Fruit fly (Drosophila melanogaster) whole organism, embryonic: ENCODE measurements around the gene mon2.

Experiments
- Ada2b ChIP-seq: fragments of 200-800 bp; sonication (Bioruptor generic); IDR thresholded peaks from 2 replicates; pipeline ENCODE4 v1.3.6; 2022; ENCODE audit warnings: missing biosample characterization, missing genetic modification characterization
- Atf-2 ChIP-seq: fragments of 200-800 bp; sonication (Bioruptor generic); optimal IDR thresholded peaks from 2 replicates; lab custom pipeline; 2016; ENCODE audit warnings: missing biosample characterization, missing genetic modification characterization
- Bgb ChIP-seq: fragments of 200-800 bp; sonication (Bioruptor generic); IDR thresholded peaks from 2 replicates; pipeline ENCODE4 v1.3.6; 2022; ENCODE audit warnings: missing biosample characterization, missing genetic modification characterization; ENCODE audit not compliant: partially characterized antibody
- CG1024 ChIP-seq: fragments of 200-800 bp; sonication (Bioruptor generic); IDR thresholded peaks from 2 replicates; pipeline ENCODE4 v1.3.6; 2022; ENCODE audit warnings: missing biosample characterization, missing genetic modification characterization
- CG10431 ChIP-seq: fragments of 200-800 bp; sonication (Bioruptor generic); optimal IDR thresholded peaks from 3 replicates; lab custom pipeline; 2018; ENCODE audit warnings: missing biosample characterization, mild to moderate bottlenecking, missing genetic modification characterization
- CG10543 ChIP-seq: fragments of 200-800 bp; sonication (Bioruptor generic); optimal IDR thresholded peaks from 3 replicates; lab custom pipeline; 2017; ENCODE audit warnings: missing biosample characterization, mild to moderate bottlenecking, missing genetic modification characterization, moderate library complexity
- CG11085 ChIP-seq: fragments of 200-800 bp; sonication (Bioruptor generic); IDR thresholded peaks from 2 replicates; pipeline ENCODE4 v1.3.6; 2022; ENCODE audit warnings: missing biosample characterization, missing genetic modification characterization
- CG12769 ChIP-seq: fragments of 200-800 bp; sonication (Bioruptor generic); optimal IDR thresholded peaks from 2 replicates; lab custom pipeline; 2019; ENCODE audit warnings: missing biosample characterization, mild to moderate bottlenecking, missing genetic modification characterization, moderate library complexity
- CG13287 ChIP-seq: fragments of 200-800 bp; sonication (Bioruptor generic); IDR thresholded peaks from 2 replicates; pipeline ENCODE4 v1.3.6; 2022; ENCODE audit warnings: missing biosample characterization, missing genetic modification characterization; ENCODE audit not compliant: partially characterized antibody
- CG13894 ChIP-seq: fragments of 200-800 bp; sonication (Bioruptor generic); optimal IDR thresholded peaks from 3 replicates; lab custom pipeline; 2018; ENCODE audit warnings: missing biosample characterization, mild to moderate bottlenecking, missing genetic modification characterization, moderate library complexity
- CG17328 ChIP-seq: fragments of 200-800 bp; sonication (Bioruptor generic); IDR thresholded peaks from 2 replicates; pipeline ENCODE4 v1.3.6; 2022; ENCODE audit warnings: missing biosample characterization, missing genetic modification characterization
- CG32767 ChIP-seq: fragments of 200-800 bp; sonication (Bioruptor generic); IDR thresholded peaks from 2 replicates; pipeline ENCODE4 v1.3.6; 2022; ENCODE audit warnings: missing biosample characterization, missing genetic modification characterization
- CG7556 ChIP-seq: fragments of 200-800 bp; sonication (Bioruptor generic); optimal IDR thresholded peaks from 2 replicates; lab custom pipeline; 2017; ENCODE audit warnings: missing biosample characterization, mild to moderate bottlenecking, missing genetic modification characterization
- Camta ChIP-seq: fragments of 200-800 bp; sonication (Bioruptor generic); optimal IDR thresholded peaks from 2 replicates; lab custom pipeline; 2016; ENCODE audit warnings: missing biosample characterization, missing genetic modification characterization
- Chrac-16 ChIP-seq: fragments of 200-800 bp; sonication (Bioruptor generic); optimal IDR thresholded peaks from 3 replicates; lab custom pipeline; 2016; ENCODE audit warnings: missing biosample characterization, missing genetic modification characterization
- CoRest ChIP-seq: fragments of 200-800 bp; sonication (Bioruptor generic); optimal IDR thresholded peaks from 3 replicates; lab custom pipeline; 2018; ENCODE audit warnings: missing biosample characterization, mild to moderate bottlenecking, missing genetic modification characterization, moderate library complexity
- Dad ChIP-seq: fragments of 200-800 bp; sonication (Bioruptor generic); optimal IDR thresholded peaks from 3 replicates; lab custom pipeline; 2016; ENCODE audit warnings: missing biosample characterization, missing genetic modification characterization
- NC2β ChIP-seq: fragments of 200-800 bp; sonication (Bioruptor generic); optimal IDR thresholded peaks from 2 replicates; lab custom pipeline; 2016; ENCODE audit warnings: missing biosample characterization, missing genetic modification characterization
- Sin3A ChIP-seq: fragments of >200 bp; optimal IDR thresholded peaks from 2 replicates; lab custom pipeline; 2018
- Sox100B ChIP-seq: fragments of 200-800 bp; sonication (Bioruptor generic); optimal IDR thresholded peaks from 3 replicates; lab custom pipeline; 2018; ENCODE audit warnings: missing biosample characterization, mild to moderate bottlenecking, missing genetic modification characterization
- Sry-β ChIP-seq: fragments of 200-800 bp; sonication (Bioruptor generic); optimal IDR thresholded peaks from 2 replicates; lab custom pipeline; 2018; ENCODE audit warnings: missing biosample characterization, mild to moderate bottlenecking, missing genetic modification characterization, moderate library complexity
- Taf1 ChIP-seq: fragments of 200-800 bp; sonication (Bioruptor generic); IDR thresholded peaks from 2 replicates; pipeline ENCODE4 v1.3.6; 2022; ENCODE audit warnings: missing biosample characterization, missing genetic modification characterization
- Vsx1 ChIP-seq: fragments of 200-800 bp; sonication (Bioruptor generic); optimal IDR thresholded peaks from 2 replicates; lab custom pipeline; 2017; ENCODE audit warnings: missing biosample characterization, mild to moderate bottlenecking, missing genetic modification characterization, missing genetic modification reagents
- Xbp1 ChIP-seq: fragments of 200-800 bp; sonication (Bioruptor generic); optimal IDR thresholded peaks from 3 replicates; lab custom pipeline; 2016; ENCODE audit warnings: missing biosample characterization, mild to moderate bottlenecking, missing genetic modification characterization
- bcd ChIP-seq: fragments of 200-800 bp; sonication (Bioruptor generic); optimal IDR thresholded peaks from 2 replicates; lab custom pipeline; 2017; ENCODE audit warnings: missing biosample characterization, mild to moderate bottlenecking, missing genetic modification characterization
- chinmo ChIP-seq: fragments of 200-800 bp; sonication (Bioruptor generic); IDR thresholded peaks from 4 replicates; pipeline ENCODE4 v1.3.6; 2022; ENCODE audit warnings: missing biosample characterization, missing genetic modification characterization; ENCODE audit not compliant: partially characterized antibody
- chn ChIP-seq: fragments of 200-800 bp; sonication (Bioruptor generic); optimal IDR thresholded peaks from 2 replicates; lab custom pipeline; 2016; ENCODE audit warnings: missing biosample characterization, missing genetic modification characterization
- crc ChIP-seq: fragments of 200-800 bp; sonication (Bioruptor generic); optimal IDR thresholded peaks from 2 replicates; lab custom pipeline; 2016; ENCODE audit warnings: missing biosample characterization, missing genetic modification characterization
- crol ChIP-seq: fragments of 200-800 bp; sonication (Bioruptor generic); IDR thresholded peaks from 2 replicates; pipeline ENCODE4 v1.3.6; 2022; ENCODE audit warnings: missing biosample characterization, missing genetic modification characterization
- cwo ChIP-seq: fragments of 200-800 bp; sonication (Bioruptor generic); optimal IDR thresholded peaks from 3 replicates; lab custom pipeline; 2017; ENCODE audit warnings: missing biosample characterization, missing genetic modification characterization, mild to moderate bottlenecking, moderate library complexity, missing genetic modification reagents
- dimm ChIP-seq: fragments of 200-800 bp; sonication (Bioruptor generic); IDR thresholded peaks from 2 replicates; pipeline ENCODE4 v1.3.6; 2022; ENCODE audit warnings: missing biosample characterization, missing genetic modification characterization
- eve ChIP-seq, 2 experiments: fragments of >200 bp; optimal IDR thresholded peaks; 2 replicates each; lab custom pipeline; 2017; ENCODE audit warnings: missing biosample characterization in 2 of 2, missing genetic modification characterization in 2 of 2
- hkb ChIP-seq, 2 experiments: fragments of 200-800 bp in 1 of 2; fragments of >200 bp in 1 of 2; sonication (Bioruptor generic) in 1 of 2; IDR thresholded peaks in 1 of 2; optimal IDR thresholded peaks in 1 of 2; 2 replicates each; pipeline versions ENCODE4 v1.3.6 to Lab custom; 2017 to 2022; ENCODE audit warnings: missing biosample characterization in 1 of 2, missing genetic modification characterization in 1 of 2
- inv ChIP-seq: fragments of 200-800 bp; sonication (Bioruptor generic); IDR thresholded peaks from 2 replicates; pipeline ENCODE4 v1.3.6; 2022; ENCODE audit warnings: missing biosample characterization, missing genetic modification characterization; ENCODE audit not compliant: partially characterized antibody
- kay ChIP-seq: fragments of 200-800 bp; sonication (Bioruptor generic); optimal IDR thresholded peaks from 2 replicates; lab custom pipeline; 2016; ENCODE audit warnings: missing biosample characterization, missing genetic modification characterization
- nom ChIP-seq: fragments of 200-800 bp; sonication (Bioruptor generic); optimal IDR thresholded peaks from 2 replicates; lab custom pipeline; 2017; ENCODE audit warnings: missing biosample characterization, missing genetic modification characterization, mild to moderate bottlenecking, moderate library complexity, missing genetic modification reagents
- pzg ChIP-seq: fragments of 200-800 bp; sonication (Bioruptor generic); optimal IDR thresholded peaks from 3 replicates; lab custom pipeline; 2018; ENCODE audit warnings: missing biosample characterization, mild to moderate bottlenecking, missing genetic modification characterization, moderate library complexity
- scrt ChIP-seq: fragments of 200-800 bp; sonication (Bioruptor generic); optimal IDR thresholded peaks from 2 replicates; lab custom pipeline; 2018; ENCODE audit warnings: missing biosample characterization, mild to moderate bottlenecking, missing genetic modification characterization, moderate library complexity
- sd ChIP-seq: fragments of 200-800 bp; sonication (Bioruptor generic); optimal IDR thresholded peaks from 3 replicates; lab custom pipeline; 2018; ENCODE audit warnings: missing biosample characterization, mild to moderate bottlenecking, missing genetic modification characterization, moderate library complexity
- sens ChIP-seq: fragments of 200-800 bp; sonication (Bioruptor generic); peaks from one replicate; lab custom pipeline; 2016; ENCODE audit warnings: missing biosample characterization, missing genetic modification characterization
- sisA ChIP-seq: fragments of 200-800 bp; sonication (Bioruptor generic); IDR thresholded peaks from 2 replicates; pipeline ENCODE4 v1.3.6; 2022; ENCODE audit warnings: missing biosample characterization, missing genetic modification characterization
- sob ChIP-seq: fragments of 200-800 bp; sonication (Bioruptor generic); IDR thresholded peaks from 2 replicates; pipeline ENCODE4 v1.3.6; 2022; ENCODE audit warnings: missing biosample characterization, missing genetic modification characterization
- sug ChIP-seq: fragments of 200-800 bp; optimal IDR thresholded peaks from 2 replicates; lab custom pipeline; 2019; ENCODE audit warnings: missing biosample characterization, mild to moderate bottlenecking, missing genetic modification characterization, moderate library complexity
- twi ChIP-seq: fragments of 200-800 bp; optimal IDR thresholded peaks from 2 replicates; lab custom pipeline; 2019; ENCODE audit warnings: missing biosample characterization, mild to moderate bottlenecking, missing genetic modification characterization, moderate library complexity
- zfh1 ChIP-seq: fragments of 200-800 bp; sonication (Bioruptor generic); IDR thresholded peaks from 3 replicates; pipeline ENCODE4 v1.3.6; 2022; ENCODE audit warnings: missing biosample characterization, missing genetic modification characterization

mon2 gene

DNA sequence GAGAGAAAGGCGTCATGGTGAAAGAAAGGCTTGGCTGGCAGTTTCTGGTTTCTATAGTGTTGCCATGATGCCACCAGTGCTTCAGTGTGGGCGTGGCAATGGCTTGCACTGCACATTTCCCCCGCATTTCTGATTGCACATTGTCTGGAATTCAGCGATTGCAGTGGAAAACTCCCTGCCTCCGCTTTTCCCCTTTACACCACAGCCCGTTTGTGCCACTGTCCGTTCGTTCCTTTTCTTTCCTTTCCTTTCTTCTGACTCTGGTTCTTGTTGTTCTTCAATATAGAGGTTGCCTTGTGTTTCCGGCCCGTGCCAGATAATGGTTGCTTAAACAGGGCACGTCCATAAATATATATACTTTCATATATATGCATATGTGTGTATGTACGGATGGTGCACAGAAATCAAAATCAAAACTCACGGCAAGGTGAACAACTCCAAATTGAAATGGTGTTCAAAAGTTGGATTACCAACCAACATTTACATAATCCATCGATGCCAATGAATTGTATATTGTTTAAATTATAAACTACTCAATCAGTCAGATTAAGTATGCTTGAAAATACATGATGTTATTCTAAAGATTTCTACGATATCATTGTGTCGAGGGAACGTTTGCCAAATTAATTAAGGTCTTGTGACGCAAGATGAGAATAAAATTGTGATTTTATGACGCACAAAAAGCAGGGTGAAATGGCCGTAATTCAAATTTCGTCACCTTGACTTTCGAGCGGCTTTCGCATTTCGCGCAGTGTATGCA lies 30.4 kb downstream of the mon2 start (continued):
- TF ChIP-seq CG32767 (GFP tag; lab: Robert Waterston, UW), result no peak
- no peak for TF ChIP-seq CG7556
- TF ChIP-seq Sry-β (GFP tag; lab: Kevin White, UChicago), result no peak
- no peak for TF ChIP-seq CoRest (tag; lab: Kevin White, UChicago)
- TF ChIP-seq crc (GFP tag; lab: Kevin White, UChicago), result no peak
- TF ChIP-seq Sox100B (GFP tag; lab: Kevin White, UChicago), result no peak
- 0 out of 4 replicates have a peak, but pooled peaks have one; percentile 5 for TF ChIP-seq chinmo (GFP tag; lab: Robert Waterston, UW)
- TF ChIP-seq Atf-2 (GFP tag; lab: Kevin White, UChicago), result no peak
- no peak for TF ChIP-seq CG17328 (GFP tag; lab: Robert Waterston, UW)
- no peak for TF ChIP-seq CG1024 (GFP tag; lab: Robert Waterston, UW)
- TF ChIP-seq Xbp1 (GFP tag; lab: Kevin White, UChicago), result no peak
- no peak for TF ChIP-seq CG10431 (GFP tag; lab: Kevin White, UChicago)
- no peak for TF ChIP-seq CG13287 (GFP tag; lab: Robert Waterston, UW)
- TF ChIP-seq pzg (GFP tag; lab: Kevin White, UChicago), result no peak
- peak; percentile 10 for TF ChIP-seq nom (GFP tag; lab: Kevin White, UChicago)
- TF ChIP-seq Dad (GFP tag; lab: Kevin White, UChicago), result no peak

DNA sequence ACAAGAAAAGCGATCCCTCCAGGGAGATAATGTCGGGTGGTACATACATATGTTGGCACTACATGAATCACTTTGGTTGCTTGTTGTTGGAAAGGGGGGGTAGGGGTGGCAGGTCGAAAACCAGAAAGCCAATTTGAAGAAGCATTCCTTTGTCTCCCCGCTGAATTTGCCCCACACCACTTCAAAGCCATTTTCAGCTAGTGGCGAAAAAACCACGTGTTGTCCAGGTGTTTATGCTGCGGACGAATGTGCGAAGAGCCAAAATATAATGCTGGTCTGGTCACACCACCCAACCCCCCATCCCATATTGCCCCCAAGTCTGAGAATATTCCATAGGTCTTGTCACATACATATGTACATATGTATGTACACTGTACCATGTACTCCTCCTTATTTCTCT lies 31.9 kb downstream of the mon2 start:
- TF ChIP-seq cwo (GFP tag; lab: Kevin White, UChicago) (peak; percentile 36), sd (tag; lab: Kevin White, UChicago) (peak; percentile 43), kay (peak; percentile 24), CG13894 (tag; lab: Kevin White, UChicago) (peak; percentile 4), inv (GFP tag; lab: Robert Waterston, UW) (0 out of 2 replicates have a peak, but pooled peaks have one; percentile 12), hkb (optimal IDR thresholded peaks at IDR 0.05; lab: Kevin White, UChicago) (peak; percentile 16), hkb (GFP tag; IDR thresholded peaks at IDR 0.05; lab: Robert Waterston, UW) (no peak), scrt (GFP tag; lab: Kevin White, UChicago) (no peak), CG10543 (GFP tag; lab: Kevin White, UChicago) (peak; percentile 46), NC2β (GFP tag; lab: Kevin White, UChicago) (no peak), CG12769 (tag; lab: Kevin White, UChicago) (peak; percentile 59), Camta (GFP tag; lab: Kevin White, UChicago) (no peak), Vsx1 (no peak), sug (tag; lab: Kevin White, UChicago) (no peak), crol (GFP tag; lab: Robert Waterston, UW) (peak; percentile 73), twi (tag; lab: Kevin White, UChicago) (peak; percentile 75), sob (GFP tag; lab: Robert Waterston, UW) (0 out of 2 replicates have a peak, but pooled peaks have one; percentile 14)
- TF ChIP-seq, all 482 proteins: peak for 11

DNA sequence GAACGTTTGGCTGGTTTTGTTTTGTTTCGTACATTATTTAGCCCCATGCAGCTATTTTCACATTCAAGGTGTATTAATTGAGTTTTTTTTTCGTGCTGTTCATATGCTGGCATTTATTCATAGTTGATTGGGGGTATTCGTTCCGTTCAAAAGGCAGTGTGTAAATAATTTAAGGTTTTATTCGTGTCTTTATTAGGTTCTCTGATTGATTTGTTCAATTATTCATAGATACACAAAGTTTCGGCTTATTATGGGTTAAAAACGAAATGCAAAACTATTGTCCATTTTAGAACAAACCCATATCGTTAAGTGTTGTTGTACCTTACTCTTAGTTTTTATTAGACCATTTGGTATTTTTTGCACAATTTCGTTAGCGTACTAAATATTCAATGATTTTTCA lies 32.4 kb downstream of the mon2 start:
- TF ChIP-seq chn (GFP tag; lab: Kevin White, UChicago) (no peak), Bgb (no peak), Chrac-16 (GFP tag; lab: Kevin White, UChicago) (no peak), nom (GFP tag; lab: Kevin White, UChicago) (no peak), bcd (GFP tag; lab: Kevin White, UChicago) (no peak), dimm (GFP tag; lab: Robert Waterston, UW) (no peak), eve (GFP tag; optimal IDR thresholded peaks at IDR 0.05; lab: Kevin White, UChicago) (peak in 1 of 2 experiments; percentile 69), Taf1 (GFP tag; lab: Robert Waterston, UW) (no peak), sens (GFP tag; lab: Kevin White, UChicago) (peak; percentile 18), CG11085 (GFP tag; lab: Robert Waterston, UW) (no peak), sisA (GFP tag; lab: Robert Waterston, UW) (no peak), zfh1 (GFP tag; lab: Robert Waterston, UW) (no peak), CG32767 (GFP tag; lab: Robert Waterston, UW) (no peak), Sin3A (lab: Kevin White, UChicago) (no peak), chinmo (GFP tag; lab: Robert Waterston, UW) (0 out of 4 replicates have a peak, but pooled peaks have one; percentile 12), Ada2b (GFP tag; lab: Robert Waterston, UW) (no peak)
- TF ChIP-seq, all 482 proteins: peak for 3
